Worm (Caenorhabditis elegans) whole organism, young adult: ENCODE data around the gene smut-1.

Experiments
- B0019.2 ChIP-seq: fragments of 200-800 bp; sonication (Bioruptor generic); conservative IDR thresholded peaks from 2 replicates; pipeline ENCODE4 v1.3.6; 2022; ENCODE audit warnings: missing genetic modification reagents, missing genetic modification characterization, missing compliant biosample characterization
- B0035.1 ChIP-seq: sonication (generic microtip); optimal IDR thresholded peaks from 2 replicates; lab custom pipeline; 2016; ENCODE audit warnings: missing genetic modification characterization, mild to moderate bottlenecking, missing compliant biosample characterization, missing genotype, missing genetic modification reagents
- F10E7.11 ChIP-seq: sonication (generic microtip); optimal IDR thresholded peaks from 2 replicates; lab custom pipeline; 2017; ENCODE audit warnings: mild to moderate bottlenecking, missing genetic modification characterization, moderate library complexity, missing compliant biosample characterization
- F23B12.7 ChIP-seq: sonication (generic microtip); optimal IDR thresholded peaks from 2 replicates; lab custom pipeline; 2017; ENCODE audit warnings: missing genetic modification characterization, mild to moderate bottlenecking, missing compliant biosample characterization, antibody characterized with exemption, moderate library complexity; ENCODE audit not compliant: insufficient read depth
- F39B2.1 ChIP-seq: fragments of 200-800 bp; sonication (Bioruptor generic); IDR thresholded peaks from 2 replicates; pipeline ENCODE4 v1.3.6; 2022; ENCODE audit warnings: missing genetic modification reagents, missing genetic modification characterization, missing compliant biosample characterization
- F49E8.2 ChIP-seq: sonication (generic microtip); optimal IDR thresholded peaks from 3 replicates; lab custom pipeline; 2017; ENCODE audit warnings: missing genetic modification characterization, mild to moderate bottlenecking, missing compliant biosample characterization, antibody characterized with exemption, moderate library complexity; ENCODE audit not compliant: insufficient read depth
- K11D2.4 ChIP-seq: fragments of 200-800 bp; sonication (Bioruptor generic); IDR thresholded peaks from 2 replicates; pipeline ENCODE4 v1.3.6; 2022; ENCODE audit warnings: missing genetic modification reagents, missing genetic modification characterization, missing compliant biosample characterization
- K12H6.12 ChIP-seq: fragments of 200-800 bp; sonication (Bioruptor generic); optimal IDR thresholded peaks from 2 replicates; lab custom pipeline; 2018; ENCODE audit warnings: mild to moderate bottlenecking, missing genetic modification characterization, missing compliant biosample characterization
- Y53F4B.3 ChIP-seq: fragments of 200-800 bp; sonication (Bioruptor generic); IDR thresholded peaks from 2 replicates; pipeline ENCODE4 v1.3.6; 2022; ENCODE audit warnings: missing genetic modification reagents, missing genetic modification characterization, missing compliant biosample characterization
- Y53G8AR.9 ChIP-seq: fragments of 200-800 bp; sonication (Bioruptor generic); conservative IDR thresholded peaks from 2 replicates; pipeline ENCODE4 v1.3.6; 2022; ENCODE audit warnings: missing genetic modification reagents, missing genetic modification characterization, missing compliant biosample characterization
- Y95B8A.8 ChIP-seq: fragments of 200-800 bp; sonication (Bioruptor generic); IDR thresholded peaks from 2 replicates; pipeline ENCODE4 v1.3.6; 2022; ENCODE audit warnings: missing genetic modification reagents, missing genetic modification characterization, missing compliant biosample characterization
- ZK185.1 ChIP-seq: sonication (generic microtip); optimal IDR thresholded peaks from 2 replicates; lab custom pipeline; 2016; ENCODE audit warnings: mild to moderate bottlenecking, missing genetic modification characterization, missing compliant biosample characterization; ENCODE audit not compliant: poor library complexity, severe bottlenecking
- aptf-3 ChIP-seq: fragments of 200-800 bp; sonication (Bioruptor generic); IDR thresholded peaks from 2 replicates; pipeline ENCODE4 v1.3.6; 2022; ENCODE audit warnings: missing genetic modification characterization, missing compliant biosample characterization
- attf-3 ChIP-seq: fragments of 200-800 bp; sonication (Bioruptor generic); conservative IDR thresholded peaks from 2 replicates; pipeline ENCODE4 v1.3.6; 2022; ENCODE audit warnings: missing genetic modification reagents, missing genetic modification characterization, missing compliant biosample characterization
- attf-5 ChIP-seq: fragments of 200-800 bp; sonication (Bioruptor generic); optimal IDR thresholded peaks from 2 replicates; lab custom pipeline; 2018; ENCODE audit warnings: mild to moderate bottlenecking, missing genetic modification characterization, missing compliant biosample characterization
- cebp-1 ChIP-seq, 2 experiments: fragments of 200-800 bp in 1 of 2; sonication (Bioruptor generic) in 1 of 2; sonication (generic microtip) in 1 of 2; IDR thresholded peaks in 1 of 2; optimal IDR thresholded peaks in 1 of 2; 2 replicates each; pipeline versions ENCODE4 v1.3.6 to Lab custom; 2017 to 2022; ENCODE audit warnings: missing compliant biosample characterization in 2 of 2, missing genetic modification characterization in 2 of 2, mild to moderate bottlenecking in 1 of 2, missing genetic modification reagents in 1 of 2, moderate library complexity in 1 of 2
- ceh-100 ChIP-seq: fragments of 200-800 bp; sonication (Bioruptor generic); IDR thresholded peaks from 2 replicates; pipeline ENCODE4 v1.3.6; 2022; ENCODE audit warnings: missing genetic modification reagents, missing genetic modification characterization, missing compliant biosample characterization
- ceh-27 ChIP-seq: fragments of 200-800 bp; sonication (Bioruptor generic); optimal IDR thresholded peaks from 2 replicates; lab custom pipeline; 2018; ENCODE audit warnings: mild to moderate bottlenecking, missing genetic modification characterization, moderate library complexity, missing compliant biosample characterization
- ceh-58 ChIP-seq: fragments of 200-800 bp; sonication (Bioruptor generic); IDR thresholded peaks from 2 replicates; pipeline ENCODE4 v1.3.6; 2022; ENCODE audit warnings: missing genetic modification characterization, missing compliant biosample characterization
- ceh-91 ChIP-seq: fragments of 200-800 bp; sonication (Bioruptor generic); IDR thresholded peaks from 2 replicates; pipeline ENCODE4 v1.3.6; 2022; ENCODE audit warnings: missing genetic modification reagents, missing genetic modification characterization, missing compliant biosample characterization
- chd-7 ChIP-seq: sonication (generic microtip); optimal IDR thresholded peaks from 2 replicates; lab custom pipeline; 2016; ENCODE audit warnings: mild to moderate bottlenecking, missing genetic modification characterization, moderate library complexity, missing compliant biosample characterization
- dpl-1 ChIP-seq: fragments of 150-350 bp; optimal IDR thresholded peaks from 2 replicates; lab custom pipeline; 2014; ENCODE audit warnings: missing biosample characterization, missing genetic modification reagents, missing genetic modification characterization
- efl-1 ChIP-seq: fragments of 150-350 bp; optimal IDR thresholded peaks from 2 replicates; lab custom pipeline; 2014; ENCODE audit warnings: missing biosample characterization, missing genetic modification reagents, missing genetic modification characterization
- egl-44 ChIP-seq: fragments of 200-800 bp; sonication (Bioruptor generic); IDR thresholded peaks from 2 replicates; pipeline ENCODE4 v1.3.6; 2022; ENCODE audit warnings: missing genetic modification reagents, missing genetic modification characterization, missing compliant biosample characterization
- ekl-4 ChIP-seq: fragments of 200-800 bp; sonication (Bioruptor generic); IDR thresholded peaks from 2 replicates; pipeline ENCODE4 v1.3.6; 2022; ENCODE audit warnings: missing genetic modification reagents, missing genetic modification characterization, missing compliant biosample characterization
- hmg-1.2 ChIP-seq: fragments of 200-800 bp; sonication (Bioruptor generic); IDR thresholded peaks from 2 replicates; pipeline ENCODE4 v1.3.6; 2022; ENCODE audit warnings: missing genetic modification reagents, missing genetic modification characterization, missing compliant biosample characterization
- lir-1 ChIP-seq: fragments of 200-800 bp; sonication (Bioruptor generic); conservative IDR thresholded peaks from 2 replicates; pipeline ENCODE4 v1.3.6; 2022; ENCODE audit warnings: missing genetic modification reagents, missing genetic modification characterization, missing compliant biosample characterization
- lsl-1 ChIP-seq: fragments of 200-800 bp; sonication (Bioruptor generic); optimal IDR thresholded peaks from 2 replicates; lab custom pipeline; 2018; ENCODE audit warnings: mild to moderate bottlenecking, missing genetic modification characterization, moderate library complexity, missing compliant biosample characterization
- madf-10 ChIP-seq: sonication (generic microtip); optimal IDR thresholded peaks from 2 replicates; lab custom pipeline; 2016; ENCODE audit warnings: mild to moderate bottlenecking, missing genetic modification characterization, missing compliant biosample characterization
- madf-8 ChIP-seq: fragments of 200-800 bp; sonication (Bioruptor generic); conservative IDR thresholded peaks from 2 replicates; pipeline ENCODE4 v1.3.6; 2022; ENCODE audit warnings: missing genetic modification reagents, missing genetic modification characterization, missing compliant biosample characterization
- mcd-1 ChIP-seq: fragments of 200-800 bp; sonication (Bioruptor generic); IDR thresholded peaks from 2 replicates; pipeline ENCODE4 v1.3.6; 2022; ENCODE audit warnings: missing genetic modification reagents, missing genetic modification characterization, missing compliant biosample characterization
- nfya-1 ChIP-seq: sonication (generic microtip); optimal IDR thresholded peaks from 2 replicates; lab custom pipeline; 2017; ENCODE audit warnings: antibody characterized with exemption, missing compliant biosample characterization, missing genetic modification characterization, borderline replicate concordance; ENCODE audit not compliant: insufficient read depth
- nhr-179 ChIP-seq: sonication (generic microtip); optimal IDR thresholded peaks from 2 replicates; lab custom pipeline; 2016; ENCODE audit warnings: mild to moderate bottlenecking, missing genetic modification characterization, missing compliant biosample characterization
- nhr-80 ChIP-seq: sonication (generic microtip); optimal IDR thresholded peaks from 2 replicates; lab custom pipeline; 2016; ENCODE audit warnings: missing genetic modification characterization, missing compliant biosample characterization
- nhr-90 ChIP-seq: sonication (generic microtip); optimal IDR thresholded peaks from 2 replicates; lab custom pipeline; 2016; ENCODE audit warnings: missing genotype, mild to moderate bottlenecking, missing genetic modification characterization, missing compliant biosample characterization
- pbrm-1 ChIP-seq: fragments of 200-800 bp; sonication (Bioruptor generic); IDR thresholded peaks from 2 replicates; pipeline ENCODE4 v1.3.6; 2022; ENCODE audit warnings: missing genetic modification reagents, missing genetic modification characterization, missing compliant biosample characterization
- pha-4 ChIP-seq: fragments of 150-350 bp; sonication (generic microtip); optimal IDR thresholded peaks from 2 replicates; lab custom pipeline; 2014; ENCODE audit warnings: missing biosample characterization, missing genetic modification reagents, missing genetic modification characterization
- rcor-1 ChIP-seq: fragments of 200-800 bp; sonication (Bioruptor generic); IDR thresholded peaks from 2 replicates; pipeline ENCODE4 v1.3.6; 2022; ENCODE audit warnings: missing genetic modification reagents, missing genetic modification characterization, missing compliant biosample characterization
- rec-8 ChIP-seq, 2 experiments: sonication (generic microtip); optimal IDR thresholded peaks; 2 replicates each; lab custom pipeline; 2016; ENCODE audit warnings: mild to moderate bottlenecking in 2 of 2, missing genetic modification characterization in 2 of 2, missing genetic modification reagents in 2 of 2, missing genotype in 2 of 2, missing biosample characterization in 1 of 2, missing compliant biosample characterization in 1 of 2, moderate library complexity in 1 of 2
- snpc-4 ChIP-seq, 5 experiments: fragments of 150-350 bp in 1 of 5; sonication (generic microtip) in 4 of 5; optimal IDR thresholded peaks; 2 replicates each; lab custom pipeline; 2014 to 2018; ENCODE audit warnings: missing genetic modification characterization in 5 of 5, missing biosample characterization in 3 of 5, antibody characterized with exemption in 2 of 5, mild to moderate bottlenecking in 2 of 5, missing compliant biosample characterization in 2 of 5, missing genotype in 2 of 5, moderate library complexity in 2 of 5, missing genetic modification reagents in 1 of 5
- tbp1 ChIP-seq: fragments of 200-800 bp; sonication (Bioruptor generic); optimal IDR thresholded peaks from 2 replicates; lab custom pipeline; 2018; ENCODE audit warnings: mild to moderate bottlenecking, missing genetic modification characterization, missing compliant biosample characterization
- tbx-9 ChIP-seq: sonication (generic microtip); optimal IDR thresholded peaks from 2 replicates; lab custom pipeline; 2016; ENCODE audit warnings: borderline replicate concordance, missing genetic modification characterization, inconsistent platforms, missing compliant biosample characterization
- unc-62 ChIP-seq: fragments of 150-350 bp; optimal IDR thresholded peaks from 2 replicates; lab custom pipeline; 2014; ENCODE audit warnings: missing biosample characterization, missing genetic modification reagents, missing genetic modification characterization
- ztf-18 ChIP-seq: sonication (generic microtip); optimal IDR thresholded peaks from 2 replicates; lab custom pipeline; 2016; ENCODE audit warnings: missing genotype, mild to moderate bottlenecking, missing genetic modification characterization, missing compliant biosample characterization
- ztf-3 ChIP-seq: fragments of 200-800 bp; sonication (Bioruptor generic); optimal IDR thresholded peaks from 2 replicates; lab custom pipeline; 2018; ENCODE audit warnings: mild to moderate bottlenecking, missing genetic modification characterization, missing compliant biosample characterization

Gene smut-1

ce11 chrV:6053188-6053687 is 43.7 kb upstream of the smut-1 start, which contains the start of gene seip-1:
Gene seip-1, minus strand, starts transcription at chrV:6053238.
- TF ChIP-seq madf-8 (GFP tag; lab: Robert Waterston, UW) (no peak), rcor-1 (GFP tag; lab: Robert Waterston, UW) (peak; percentile 62), pha-4 (tag; lab: Kevin White, UChicago) (no peak), K12H6.12 (tag; lab: Kevin White, UChicago) (peak; percentile 36), B0035.1 (tag; lab: Kevin White, UChicago) (no peak), F23B12.7 (tag; lab: Kevin White, UChicago) (peak; percentile 84), nhr-90 (no peak), dpl-1 (GFP tag; lab: Kevin White, UChicago) (no peak), madf-10 (tag; lab: Kevin White, UChicago) (peak; percentile 24), ceh-58 (GFP tag; lab: Robert Waterston, UW) (no peak), lsl-1 (GFP tag; lab: Kevin White, UChicago) (peak; percentile 37), efl-1 (GFP tag; lab: Kevin White, UChicago) (peak; percentile 48), mcd-1 (peak; percentile 95), ceh-100 (GFP tag; lab: Robert Waterston, UW) (no peak; the same call in 1 of the 2 replicates), ztf-18 (tag; lab: Kevin White, UChicago) (peak; percentile 36), ekl-4 (GFP tag; lab: Robert Waterston, UW) (0 out of 2 replicates have a peak, but pooled peaks have one; percentile 33), attf-5 (GFP tag; lab: Kevin White, UChicago) (peak; percentile 90), F39B2.1 (no peak), unc-62 (GFP tag; lab: Kevin White, UChicago) (peak; percentile 65), tbx-9 (no peak), pbrm-1 (peak; percentile 55; the same call in 1 of the 2 replicates), snpc-4 (GFP tag; optimal IDR thresholded peaks at IDR 0.05; lab: Kevin White, UChicago) (no peak), snpc-4 (tag; optimal IDR thresholded peaks at IDR 0.05; lab: Kevin White, UChicago) (peak in 3 of 4 experiments; percentile 7 to 79 (median 37)), ceh-91 (GFP tag; lab: Robert Waterston, UW) (no peak), rec-8 (tag; optimal IDR thresholded peaks at IDR 0.05; lab: Kevin White, UChicago) (no peak), Y53F4B.3 (GFP tag; lab: Robert Waterston, UW) (no peak), hmg-1.2 (GFP tag; lab: Robert Waterston, UW) (peak; percentile 86; the same call in 1 of the 2 replicates), K11D2.4 (GFP tag; lab: Robert Waterston, UW) (peak; percentile 61; the same call in 1 of the 2 replicates), Y53G8AR.9 (GFP tag; lab: Robert Waterston, UW) (no peak), ceh-27 (GFP tag; lab: Kevin White, UChicago) (peak; percentile 4), ZK185.1 (tag; lab: Kevin White, UChicago) (peak; percentile 38), tbp1 (no peak), F49E8.2 (tag; lab: Kevin White, UChicago) (no peak), chd-7 (tag; lab: Kevin White, UChicago) (no peak), Y95B8A.8 (GFP tag; lab: Robert Waterston, UW) (0 out of 2 replicates have a peak, but pooled peaks have one; percentile 57), nhr-80 (tag; lab: Kevin White, UChicago) (peak; percentile 94), cebp-1 (GFP tag; IDR thresholded peaks at IDR 0.05; lab: Robert Waterston, UW) (peak; percentile 70), cebp-1 (tag; optimal IDR thresholded peaks at IDR 0.05; lab: Kevin White, UChicago) (peak; percentile 94), aptf-3 (no peak), nhr-179 (tag; lab: Kevin White, UChicago) (no peak), lir-1 (GFP tag; lab: Robert Waterston, UW) (0 out of 2 replicates have a peak, but pooled peaks have one; percentile 16), B0019.2 (GFP tag; lab: Robert Waterston, UW) (no peak), attf-3 (GFP tag; lab: Robert Waterston, UW) (no peak), F10E7.11 (tag; lab: Kevin White, UChicago) (no peak), nfya-1 (tag; lab: Kevin White, UChicago) (no peak), ztf-3 (GFP tag; lab: Kevin White, UChicago) (no peak), egl-44 (GFP tag; lab: Robert Waterston, UW) (0 out of 2 replicates have a peak, but pooled peaks have one; percentile 38)
